Worm (Caenorhabditis elegans): ENCODE results near the gene F15A4.5.

Gene F15A4.5

DNA sequence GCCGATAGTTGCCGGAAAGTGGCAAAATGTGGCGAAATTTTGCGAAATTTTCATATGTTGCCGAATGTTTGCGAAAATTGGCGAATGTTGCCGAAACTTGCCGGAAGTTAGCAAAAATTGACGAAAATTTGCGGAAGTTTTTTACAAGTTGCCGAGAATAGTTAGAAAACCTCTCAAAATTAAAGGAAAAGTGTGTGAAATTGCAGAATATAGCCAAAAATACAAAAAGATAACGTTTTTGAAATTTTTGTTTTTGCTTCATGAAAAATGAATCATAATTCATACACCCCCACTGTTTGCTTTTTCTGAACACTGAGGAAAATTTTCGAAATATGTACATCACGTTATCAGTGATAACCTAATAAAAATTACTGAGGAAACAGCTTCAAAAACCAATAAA is 10.6 kb upstream of the F15A4.5 start:
- TF ChIP-seq F10E7.11 (tag; optimal IDR thresholded peaks at IDR 0.05) (no peak), let-607 (tag; optimal IDR thresholded peaks at IDR 0.05) (no peak), dpff-1 (tag; optimal IDR thresholded peaks at IDR 0.05) (no peak), tlf-1 (GFP tag; optimal IDR thresholded peaks at IDR 0.05) (no peak), K11D2.4 (GFP tag; IDR thresholded peaks at IDR 0.05) (no peak), ceh-91 (GFP tag; IDR thresholded peaks at IDR 0.05) (no peak), aptf-2 (GFP tag; conservative IDR thresholded peaks at IDR 0.05) (no peak), C06A6.2 (GFP tag; conservative IDR thresholded peaks at IDR 0.05) (no peak), ceh-27 (GFP tag; optimal IDR thresholded peaks at IDR 0.05) (no peak), F52B5.7 (tag; optimal IDR thresholded peaks at IDR 0.05) (no peak), F49E8.2 (tag; optimal IDR thresholded peaks at IDR 0.05; ENCODE audit: insufficient read depth) (no peak), sea-2 (GFP tag; IDR thresholded peaks at IDR 0.05) (no peak), B0261.1 (tag; optimal IDR thresholded peaks at IDR 0.05) (no peak)

DNA sequence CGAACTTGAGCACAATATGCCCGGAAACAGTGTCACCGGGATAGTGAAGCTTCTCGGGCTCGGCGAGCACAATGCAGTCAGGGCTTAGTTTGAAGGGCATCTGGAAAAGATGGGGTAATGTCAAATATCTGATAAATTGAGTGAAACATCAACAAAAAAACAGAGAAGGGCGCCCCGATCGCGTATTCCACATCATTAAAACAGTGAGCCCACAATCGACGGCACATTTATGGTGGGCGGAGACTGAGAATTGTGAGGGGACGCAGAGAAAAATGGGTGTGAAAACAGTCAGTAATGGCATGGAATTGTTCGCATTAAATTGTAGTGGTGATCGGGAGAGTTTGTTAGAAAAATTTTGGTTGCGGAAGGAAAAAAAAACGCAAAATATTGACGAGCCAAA is 9.8 kb upstream of the F15A4.5 start, which contains the start of gene arrd-9:
Gene arrd-9, minus strand, starts transcription at position 101 of the 400 bp plus-strand sequence.
- no peak for TF ChIP-seq cebp-2 (GFP tag; IDR thresholded peaks at IDR 0.05)
- TF ChIP-seq lin-40 (tag; optimal IDR thresholded peaks at IDR 0.05) = no peak
- no peak for TF ChIP-seq Y53F4B.3 (GFP tag; IDR thresholded peaks at IDR 0.05)
- TF ChIP-seq nhr-27 (tag; optimal IDR thresholded peaks at IDR 0.05) = no peak
- TF ChIP-seq attf-5 (GFP tag; optimal IDR thresholded peaks at IDR 0.05) = no peak
- no peak for TF ChIP-seq him-1 (tag; optimal IDR thresholded peaks at IDR 0.05)
- no peak for TF ChIP-seq hmg-1.2 (GFP tag; IDR thresholded peaks at IDR 0.05)
- TF ChIP-seq Y79H2A.3 (GFP tag; conservative IDR thresholded peaks at IDR 0.05) = no peak
- TF ChIP-seq snpc-3.4 (tag; optimal IDR thresholded peaks at IDR 0.05) = no peak
- no peak for TF ChIP-seq ztf-6 (GFP tag; IDR thresholded peaks at IDR 0.05)
- TF ChIP-seq ets-4 (GFP tag; optimal IDR thresholded peaks at IDR 0.05) = no peak
- TF ChIP-seq mcd-1 (GFP tag; IDR thresholded peaks at IDR 0.05) = no peak
- no peak for TF ChIP-seq snpc-4 (GFP tag; optimal IDR thresholded peaks at IDR 0.05)
- TF ChIP-seq snpc-4 (tag; optimal IDR thresholded peaks at IDR 0.05) = no peak
- TF ChIP-seq gei-17 (GFP tag; optimal IDR thresholded peaks at IDR 0.05) = no peak

DNA sequence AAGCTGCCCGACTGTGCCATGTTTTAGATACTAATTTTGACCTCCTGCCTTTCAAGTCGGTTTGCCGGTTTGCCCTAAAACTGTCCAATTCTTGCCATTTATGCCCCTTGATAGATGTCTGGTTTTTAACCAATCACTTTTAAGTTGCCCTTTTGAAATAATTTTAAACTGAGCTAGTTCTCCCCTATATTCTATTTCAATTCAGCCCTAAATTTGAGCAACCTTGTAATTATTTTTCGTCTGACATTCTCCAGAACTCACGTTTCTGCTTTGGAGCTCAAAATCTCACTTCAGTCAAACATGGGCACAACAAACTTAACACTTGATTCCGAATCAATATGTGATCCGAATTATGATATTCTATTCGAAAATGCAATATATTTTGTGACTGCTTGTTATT is 2.4 kb upstream of the F15A4.5 start, which contains the start of gene srg-17:
Gene srg-17, plus strand, starts transcription at position 301 of the 400 bp plus-strand sequence.
- TF ChIP-seq akir-1 (GFP tag; optimal IDR thresholded peaks at IDR 0.05) (no peak), F22D6.2 (tag; optimal IDR thresholded peaks at IDR 0.05) (no peak), egl-44 (GFP tag; IDR thresholded peaks at IDR 0.05) (no peak), snpc-1.1 (tag; optimal IDR thresholded peaks at IDR 0.05; ENCODE audit: insufficient read depth) (no peak), aptf-3 (GFP tag; IDR thresholded peaks at IDR 0.05) (no peak), somi-1 (GFP tag; optimal IDR thresholded peaks at IDR 0.05) (no peak), lsl-1 (GFP tag; optimal IDR thresholded peaks at IDR 0.05) (no peak), B0035.1 (tag; optimal IDR thresholded peaks at IDR 0.05) (no peak), attf-5 (GFP tag; optimal IDR thresholded peaks at IDR 0.05) (no peak), atf-7 (tag; optimal IDR thresholded peaks at IDR 0.05) (no peak), ZK185.1 (tag; optimal IDR thresholded peaks at IDR 0.05; ENCODE audit: poor library complexity, severe bottlenecking) (no peak), F10E7.11 (tag; optimal IDR thresholded peaks at IDR 0.05) (no peak), mxl-1 (tag; optimal IDR thresholded peaks at IDR 0.05) (no peak), F33H1.4 (GFP tag; IDR thresholded peaks at IDR 0.05) (no peak), B0019.2 (GFP tag; conservative IDR thresholded peaks at IDR 0.05) (no peak), sptf-2 (GFP tag; optimal IDR thresholded peaks at IDR 0.05) (no peak), lin-26 (GFP tag; IDR thresholded peaks at IDR 0.05) (no peak), lin-54 (GFP tag; optimal IDR thresholded peaks at IDR 0.05) (no peak)

Data from whole organism, young adult.